Worm (Caenorhabditis elegans) whole organism, young adult: Measurements from ENCODE around the gene sra-27.

Source experiments
- ets-4 ChIP-seq: fragments of 200-800 bp; sonication (Bioruptor generic); optimal IDR thresholded peaks from 2 replicates; lab custom pipeline; 2018; ENCODE audit warnings: mild to moderate bottlenecking, missing genetic modification characterization, missing compliant biosample characterization
- rec-8 ChIP-seq, 2 experiments: sonication (generic microtip); optimal IDR thresholded peaks; 2 replicates each; lab custom pipeline; 2016; ENCODE audit warnings: mild to moderate bottlenecking in 2 of 2, missing genetic modification characterization in 2 of 2, missing genetic modification reagents in 2 of 2, missing genotype in 2 of 2, missing biosample characterization in 1 of 2, missing compliant biosample characterization in 1 of 2, moderate library complexity in 1 of 2
- snpc-3.4 ChIP-seq: sonication (generic microtip); optimal IDR thresholded peaks from 2 replicates; lab custom pipeline; 2017; ENCODE audit warnings: missing genetic modification characterization, mild to moderate bottlenecking, missing compliant biosample characterization, antibody characterized with exemption, moderate library complexity, missing genotype, missing genetic modification reagents
- ztf-18 ChIP-seq: sonication (generic microtip); optimal IDR thresholded peaks from 2 replicates; lab custom pipeline; 2016; ENCODE audit warnings: missing genotype, mild to moderate bottlenecking, missing genetic modification characterization, missing compliant biosample characterization

- TF ChIP-seq ztf-18, result no peak
- TF ChIP-seq rec-8 (tag; optimal IDR thresholded peaks at IDR 0.05; lab: Kevin White, UChicago), result no peak
- no peak for TF ChIP-seq snpc-3.4 (tag; lab: Kevin White, UChicago)
- TF ChIP-seq ets-4 (GFP tag; lab: Kevin White, UChicago), result no peak
These were observed 9.9 kb upstream of the sra-27 start for ce11 chrII:6558887-6559286.
